Worm (Caenorhabditis elegans): ENCODE measurements around the gene del-9.

DNA sequence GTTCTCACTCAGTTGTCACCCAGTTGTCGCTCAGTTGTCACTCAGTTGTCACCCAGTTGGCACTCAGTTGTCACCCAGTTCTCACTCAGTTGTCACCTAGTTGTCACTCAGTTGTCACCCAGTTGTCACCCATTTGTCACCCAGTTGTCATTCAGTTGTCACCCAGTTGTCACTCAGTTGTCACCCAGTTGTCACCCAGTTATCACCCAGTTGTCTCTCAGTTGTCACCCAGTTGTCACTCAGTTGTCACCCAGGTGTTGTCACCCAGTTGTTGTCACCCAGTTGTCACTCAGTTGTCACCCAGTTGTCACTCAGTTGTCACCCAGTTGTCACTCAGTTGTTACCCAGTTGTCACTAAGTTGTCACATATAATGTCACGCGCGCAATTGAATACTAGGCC, 14.4 kb upstream of the del-9 start:
- TF ChIP-seq snpc-4 (tag; optimal IDR thresholded peaks at IDR 0.05) (no peak), nhr-11 (tag; optimal IDR thresholded peaks at IDR 0.05) (no peak), fos-1 (tag; optimal IDR thresholded peaks at IDR 0.05) (no peak), fkh-10 (GFP tag; optimal IDR thresholded peaks at IDR 0.05) (no peak), skn-1 (tag; optimal IDR thresholded peaks at IDR 0.05) (no peak)
